Worm (Caenorhabditis elegans) whole organism, L3 larva: Measurements from ENCODE around the gene irld-26.

Experiments used
- fkh-10 ChIP-seq: sonication (generic microtip); optimal IDR thresholded peaks from 2 replicates; lab custom pipeline; 2017; ENCODE audit warnings: missing biosample characterization, missing genetic modification reagents, missing genetic modification characterization
- jun-1 ChIP-seq: fragments of 150-350 bp; optimal IDR thresholded peaks from 2 replicates; lab custom pipeline; 2014; ENCODE audit warnings: missing biosample characterization, missing genetic modification reagents, missing genetic modification characterization
- lin-15B ChIP-seq: fragments of 150-350 bp; optimal IDR thresholded peaks from 2 replicates; lab custom pipeline; 2014; ENCODE audit warnings: missing biosample characterization, missing genetic modification characterization
- nhr-25 ChIP-seq: sonication (generic microtip); optimal IDR thresholded peaks from 2 replicates; lab custom pipeline; 2017; ENCODE audit warnings: missing biosample characterization, missing genetic modification characterization
- nhr-67 ChIP-seq: fragments of 150-350 bp; optimal IDR thresholded peaks from 2 replicates; lab custom pipeline; 2014; ENCODE audit warnings: missing biosample characterization, missing genetic modification characterization
- pha-4 ChIP-seq: fragments of 150-350 bp; optimal IDR thresholded peaks from 2 replicates; lab custom pipeline; 2014; ENCODE audit warnings: missing biosample characterization, missing genetic modification reagents, missing genetic modification characterization
- unc-39 ChIP-seq: sonication (generic microtip); optimal IDR thresholded peaks from 4 replicates; lab custom pipeline; 2017; ENCODE audit warnings: missing biosample characterization, missing genetic modification characterization

ce11 chrV:16229896-16230295, 24.9 kb downstream of the irld-26 start, which contains the start of the genes F21H7.2 and F21H7.12:
- TF ChIP-seq nhr-25 (tag; lab: Kevin White, UChicago) (no peak), jun-1 (tag; lab: Kevin White, UChicago) (no peak), unc-39 (no peak), fkh-10 (GFP tag; lab: Kevin White, UChicago) (no peak), lin-15B (tag; lab: Kevin White, UChicago) (no peak), nhr-67 (tag; lab: Kevin White, UChicago) (no peak), pha-4 (tag; lab: Kevin White, UChicago) (no peak)
